Worm (Caenorhabditis elegans) whole organism, L4/young adult: ENCODE data around the gene W02B12.1.

Source experiments
- W03F9.2 ChIP-seq: fragments of 150-350 bp; optimal IDR thresholded peaks from 2 replicates; lab custom pipeline; 2014; ENCODE audit warnings: missing biosample characterization, missing genetic modification characterization
- dao-5 ChIP-seq: sonication (generic microtip); optimal IDR thresholded peaks from 2 replicates; lab custom pipeline; 2016; ENCODE audit warnings: missing genotype, missing genetic modification characterization, moderate library complexity, missing compliant biosample characterization
- him-1 ChIP-seq: sonication (generic microtip); optimal IDR thresholded peaks from 2 replicates; lab custom pipeline; 2016; ENCODE audit warnings: missing genotype, missing genetic modification reagents, missing genetic modification characterization, missing compliant biosample characterization

DNA sequence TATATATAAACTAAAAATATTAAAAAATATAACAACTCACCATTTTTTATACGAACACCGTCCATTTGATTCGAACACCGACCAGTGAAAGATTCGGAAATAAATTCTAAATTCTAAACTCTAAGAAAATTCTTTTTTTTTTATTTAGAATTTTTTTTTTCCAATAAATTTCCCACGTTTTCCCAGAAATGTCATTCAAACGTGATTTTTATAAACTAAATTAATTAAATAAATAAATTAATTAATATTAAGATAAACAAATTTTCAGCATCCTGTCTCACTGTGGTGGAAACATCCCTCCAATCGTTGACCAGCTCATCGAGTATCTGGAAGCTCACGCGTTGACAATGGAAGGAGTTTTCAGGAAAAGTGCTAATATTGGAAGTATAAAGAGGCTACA lies 18.7 kb downstream of the W02B12.1 start, which contains the start of gene klp-17:
- TF ChIP-seq W03F9.2 (tag; lab: Kevin White, UChicago), result no peak
- TF ChIP-seq him-1, result no peak
- TF ChIP-seq dao-5 (tag; lab: Kevin White, UChicago), result no peak
